Worm (Caenorhabditis elegans): Measurements from ENCODE around the gene T28F3.5.

The T28F3.5 gene

DNA sequence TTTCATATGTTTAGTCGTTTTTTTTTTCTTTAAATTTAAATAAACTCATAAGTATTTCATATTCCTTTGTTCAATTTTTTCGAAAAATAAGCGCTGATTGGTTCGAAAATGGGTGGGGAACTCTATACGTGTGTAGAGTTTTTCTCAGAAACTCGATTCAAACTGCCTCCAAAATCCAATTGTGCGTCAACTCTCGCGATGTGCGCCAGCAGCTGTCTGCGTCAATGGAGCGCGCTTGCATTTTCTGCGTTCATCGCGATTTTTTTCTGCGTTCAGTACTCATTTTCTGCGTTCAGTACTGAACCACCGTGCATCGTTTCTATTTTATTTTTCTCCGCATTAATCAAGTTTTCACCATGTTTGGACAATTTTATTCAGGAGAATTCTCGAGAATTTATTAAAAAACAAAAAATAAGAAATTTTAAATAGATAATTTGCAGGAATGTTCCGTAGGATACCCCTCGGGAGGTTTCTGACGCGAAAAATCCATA is 44.9 kb upstream of the T28F3.5 start, which contains the start of gene eelo-2 (continued):
- TF ChIP-seq snpc-1.2 (GFP tag; IDR thresholded peaks at IDR 0.05) (peak; percentile 99), nhr-28 (tag; optimal IDR thresholded peaks at IDR 0.05) (peak; percentile 91), ceh-62 (tag; optimal IDR thresholded peaks at IDR 0.05) (peak; percentile 14), dve-1 (tag; optimal IDR thresholded peaks at IDR 0.05; ENCODE audit: insufficient read depth) (peak; percentile 99), spr-3 (GFP tag; optimal IDR thresholded peaks at IDR 0.05) (peak; percentile 96), mdl-1 (tag; optimal IDR thresholded peaks at IDR 0.05) (peak in 1 of 2 experiments; percentile 79), F26F4.8 (GFP tag; conservative IDR thresholded peaks at IDR 0.05) (no peak), ama-1 (optimal IDR thresholded peaks at IDR 0.05) (peak; percentile 62), dmd-6 (GFP tag; IDR thresholded peaks at IDR 0.05) (peak; percentile 97), hif-1 (tag; optimal IDR thresholded peaks at IDR 0.05) (peak; percentile 74 to 91), mxl-2 (GFP tag; conservative IDR thresholded peaks at IDR 0.05) (peak; percentile 86), ceh-32 (tag; optimal IDR thresholded peaks at IDR 0.05; ENCODE audit: poor library complexity) (peak; percentile 75), snpc-4 (tag; optimal IDR thresholded peaks at IDR 0.05) (peak; percentile 34), R02D3.7 (tag; optimal IDR thresholded peaks at IDR 0.05) (no peak), fkh-10 (GFP tag; optimal IDR thresholded peaks at IDR 0.05) (peak; percentile 97), Y48G9A.11 (GFP tag; IDR thresholded peaks at IDR 0.05) (peak; percentile 75), nhr-237 (tag; optimal IDR thresholded peaks at IDR 0.05) (peak; percentile 54), lin-29 (GFP tag; IDR thresholded peaks at IDR 0.05) (peak; percentile 97), nhr-48 (tag; optimal IDR thresholded peaks at IDR 0.05) (peak; percentile 97), jun-1 (tag; optimal IDR thresholded peaks at IDR 0.05) (peak; percentile 94), lin-39 (tag; optimal IDR thresholded peaks at IDR 0.05) (peak; percentile 52), egl-43 (GFP tag; IDR thresholded peaks at IDR 0.05) (peak; percentile 90), daf-19 (GFP tag; conservative IDR thresholded peaks at IDR 0.05) (peak; percentile 85; the same call in 1 of the 2 replicates), aha-1 (tag) (peak; percentile 99), zip-11 (GFP tag; IDR thresholded peaks at IDR 0.05) (no peak), F49E8.2 (tag; optimal IDR thresholded peaks at IDR 0.05; ENCODE audit: borderline replicate concordance) (peak; percentile 96), vab-7 (GFP tag; IDR thresholded peaks at IDR 0.05) (peak; percentile 87), lsy-2 (tag; optimal IDR thresholded peaks at IDR 0.05) (peak; percentile 91 to 97), ceh-28 (tag; optimal IDR thresholded peaks at IDR 0.05) (no peak), ztf-11 (tag; optimal IDR thresholded peaks at IDR 0.05) (no peak), mxl-3 (GFP tag; optimal IDR thresholded peaks at IDR 0.05) (peak; percentile 88), F10B5.3 (tag; optimal IDR thresholded peaks at IDR 0.05) (peak; percentile 93), fos-1 (tag; optimal IDR thresholded peaks at IDR 0.05) (peak; percentile 68), lim-7 (GFP tag; IDR thresholded peaks at IDR 0.05) (no peak), php-3 (GFP tag; IDR thresholded peaks at IDR 0.05) (peak; percentile 89), daf-12 (tag; optimal IDR thresholded peaks at IDR 0.05) (no peak), lir-3 (tag; optimal IDR thresholded peaks at IDR 0.05) (peak; percentile 87), nhr-10 (tag; optimal IDR thresholded peaks at IDR 0.05) (peak; percentile 71), nhr-25 (tag; optimal IDR thresholded peaks at IDR 0.05; ENCODE audit: borderline replicate concordance, insufficient read depth) (peak; percentile 96), tag-97 (GFP tag; IDR thresholded peaks at IDR 0.05) (no peak), cey-2 (tag; optimal IDR thresholded peaks at IDR 0.05; ENCODE audit: borderline replicate concordance, insufficient read depth) (peak; percentile 1), ceh-82 (tag; optimal IDR thresholded peaks at IDR 0.05) (peak; percentile 62), nhr-11 (tag; optimal IDR thresholded peaks at IDR 0.05) (peak; percentile 97), dmd-9 (GFP tag; IDR thresholded peaks at IDR 0.05) (peak; percentile 96), mdt-29 (GFP tag; IDR thresholded peaks at IDR 0.05) (peak; percentile 96), ceh-20 (GFP tag; IDR thresholded peaks at IDR 0.05) (peak; percentile 96), zfp-2 (tag; optimal IDR thresholded peaks at IDR 0.05) (peak; percentile 84), zfp-3 (GFP tag; conservative IDR thresholded peaks at IDR 0.05) (peak; percentile 97), skn-1 (tag; optimal IDR thresholded peaks at IDR 0.05) (no peak), pqm-1 (tag; optimal IDR thresholded peaks at IDR 0.05) (peak; percentile 63), nhr-76 (tag; optimal IDR thresholded peaks at IDR 0.05) (peak; percentile 75)
